Worm (Caenorhabditis elegans) whole organism, early embryonic: ENCODE data around the gene bpl-1.

ENCODE experiments used
- F13C5.2 ChIP-seq: sonication (generic microtip); optimal IDR thresholded peaks from 2 replicates; lab custom pipeline; 2017; ENCODE audit warnings: mild to moderate bottlenecking, missing genetic modification characterization, inconsistent platforms, missing compliant biosample characterization
- aly-1 ChIP-seq: sonication (generic microtip); optimal IDR thresholded peaks from 2 replicates; lab custom pipeline; 2016; ENCODE audit warnings: missing genetic modification characterization, missing compliant biosample characterization
- ama-1 ChIP-seq: fragments of 150-350 bp; optimal IDR thresholded peaks from 2 replicates; lab custom pipeline; 2014
- ceh-13 ChIP-seq: fragments of 200-800 bp; sonication (Bioruptor generic); optimal IDR thresholded peaks from 2 replicates; lab custom pipeline; 2018; ENCODE audit warnings: mild to moderate bottlenecking, missing genetic modification characterization, missing compliant biosample characterization
- ceh-36 ChIP-seq: sonication (generic microtip); optimal IDR thresholded peaks from 2 replicates; lab custom pipeline; 2016; ENCODE audit warnings: missing genetic modification characterization, inconsistent platforms, missing compliant biosample characterization
- flt-1 ChIP-seq: fragments of 200-800 bp; sonication (Bioruptor generic); IDR thresholded peaks from 2 replicates; pipeline ENCODE4 v1.3.6; 2022; ENCODE audit warnings: missing genetic modification characterization, missing compliant biosample characterization
- hmbx-1 ChIP-seq: sonication (generic microtip); optimal IDR thresholded peaks from 2 replicates; lab custom pipeline; 2016; ENCODE audit warnings: mild to moderate bottlenecking, missing genetic modification characterization, missing compliant biosample characterization
- hmg-4 ChIP-seq: fragments of 200-800 bp; sonication (Bioruptor generic); optimal IDR thresholded peaks from 2 replicates; lab custom pipeline; 2018; ENCODE audit warnings: mild to moderate bottlenecking, missing genetic modification characterization, missing compliant biosample characterization
- hnd-1 ChIP-seq: sonication (generic microtip); optimal IDR thresholded peaks from 2 replicates; lab custom pipeline; 2016; ENCODE audit warnings: missing genetic modification characterization, missing compliant biosample characterization
- scrt-1 ChIP-seq: fragments of 200-800 bp; sonication (Bioruptor generic); IDR thresholded peaks from 2 replicates; pipeline ENCODE4 v1.3.6; 2022; ENCODE audit warnings: missing genetic modification characterization, missing compliant biosample characterization
- sea-1 ChIP-seq: fragments of 200-800 bp; sonication (Bioruptor generic); conservative IDR thresholded peaks from 2 replicates; pipeline ENCODE4 v1.3.6; 2022; ENCODE audit warnings: missing genetic modification characterization, missing compliant biosample characterization
- tbx-11 ChIP-seq: fragments of 200-800 bp; sonication (Bioruptor generic); IDR thresholded peaks from 2 replicates; pipeline ENCODE4 v1.3.6; 2022; ENCODE audit warnings: missing genetic modification characterization, missing compliant biosample characterization
- tbx-37 ChIP-seq: fragments of 200-800 bp; sonication (Bioruptor generic); conservative IDR thresholded peaks from 2 replicates; pipeline ENCODE4 v1.3.6; 2022; ENCODE audit warnings: missing genetic modification reagents, missing genetic modification characterization, missing compliant biosample characterization
- tra-4 ChIP-seq: sonication (generic microtip); optimal IDR thresholded peaks from 2 replicates; lab custom pipeline; 2017; ENCODE audit warnings: missing genetic modification characterization, missing compliant biosample characterization

- TF ChIP-seq ceh-36 (tag; lab: Kevin White, UChicago): no peak
- no peak for TF ChIP-seq ama-1 (lab: Kevin White, UChicago)
- TF ChIP-seq hmbx-1 (tag; lab: Kevin White, UChicago): no peak
- TF ChIP-seq hmg-4 (GFP tag; lab: Kevin White, UChicago): no peak
- TF ChIP-seq ceh-13 (GFP tag; lab: Kevin White, UChicago): no peak
- TF ChIP-seq tra-4 (tag; lab: Kevin White, UChicago): no peak
- no peak for TF ChIP-seq flt-1
- TF ChIP-seq scrt-1: no peak
- TF ChIP-seq tbx-11 (GFP tag; lab: Robert Waterston, UW): no peak
- TF ChIP-seq sea-1 (GFP tag; lab: Robert Waterston, UW): no peak
- TF ChIP-seq F13C5.2 (tag; lab: Kevin White, UChicago): no peak
- TF ChIP-seq hnd-1 (tag; lab: Kevin White, UChicago): no peak
- no peak for TF ChIP-seq tbx-37 (GFP tag; lab: Robert Waterston, UW)
- TF ChIP-seq aly-1 (tag; lab: Kevin White, UChicago): no peak
These were observed 29.8 kb upstream of the bpl-1 start, which contains the start of gene tat-4 for ce11 chrII:6244171-6244570.
